Worm (Caenorhabditis elegans): ENCODE measurements around the gene R13D11.1.
A peak's percentile ranks its signal among the peaks of the same experiment; 100 is the strongest.

The R13D11.1 gene

ce11 chrV:817182-817581, at the start of gene R13D11.1:
R13D11.1 (plus strand) TSS chrV:817482.
- TF ChIP-seq alr-1 (tag; optimal IDR thresholded peaks at IDR 0.05) = no peak
- TF ChIP-seq mbf-1 (tag; optimal IDR thresholded peaks at IDR 0.05) = no peak
- TF ChIP-seq elt-1 (tag; optimal IDR thresholded peaks at IDR 0.05) = no peak
- no peak for TF ChIP-seq ZK546.5 (tag; optimal IDR thresholded peaks at IDR 0.05)
- no peak for TF ChIP-seq nhr-237 (tag; optimal IDR thresholded peaks at IDR 0.05)
- no peak for TF ChIP-seq zag-1 (tag; optimal IDR thresholded peaks at IDR 0.05)
- TF ChIP-seq ceh-16 (tag; optimal IDR thresholded peaks at IDR 0.05) = no peak
- no peak for TF ChIP-seq nhr-11 (tag; optimal IDR thresholded peaks at IDR 0.05)
- no peak for TF ChIP-seq nhr-77 (tag; optimal IDR thresholded peaks at IDR 0.05)
- no peak for TF ChIP-seq elt-3 (tag; optimal IDR thresholded peaks at IDR 0.05)
- TF ChIP-seq unc-39 (tag; optimal IDR thresholded peaks at IDR 0.05) = no peak

- TF ChIP-seq gmeb-1 (tag; optimal IDR thresholded peaks at IDR 0.05) (no peak), peb-1 (tag; optimal IDR thresholded peaks at IDR 0.05) (no peak), nhr-237 (tag; optimal IDR thresholded peaks at IDR 0.05) (no peak), nhr-21 (tag; optimal IDR thresholded peaks at IDR 0.05) (no peak), ztf-11 (tag; optimal IDR thresholded peaks at IDR 0.05) (no peak), lin-39 (tag; optimal IDR thresholded peaks at IDR 0.05) (no peak), nhr-11 (tag; optimal IDR thresholded peaks at IDR 0.05) (no peak), mab-5 (tag; optimal IDR thresholded peaks at IDR 0.05) (no peak), blmp-1 (tag; optimal IDR thresholded peaks at IDR 0.05; ENCODE audit: insufficient read depth) (no peak), alr-1 (tag; optimal IDR thresholded peaks at IDR 0.05) (no peak)
These were observed 45.1 kb upstream of the R13D11.1 start for ce11 chrV:772210-772609.

DNA sequence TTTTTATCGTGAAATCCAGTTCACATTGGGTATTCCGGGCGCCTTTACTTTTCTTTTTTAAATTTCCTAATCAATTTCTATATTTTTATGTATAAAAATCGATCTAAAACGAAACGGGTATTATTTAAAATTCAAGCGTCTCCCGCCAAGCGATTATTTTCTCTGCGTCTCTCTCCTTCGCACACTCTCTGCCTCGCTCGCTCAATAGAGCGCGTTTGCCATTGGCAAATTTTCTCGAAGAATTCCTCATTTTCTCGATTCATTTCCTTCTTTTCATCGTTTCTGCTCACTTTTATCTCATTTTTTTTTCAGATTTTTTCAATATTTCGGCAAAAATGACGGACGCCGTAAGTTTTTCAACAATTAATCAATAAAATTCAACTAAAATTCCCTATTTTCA, 44.0 kb upstream of the R13D11.1 start, which contains the start of gene sti-1:
Gene sti-1 (plus strand): TSS at position 263 of the 400 bp plus-strand sequence.
- TF ChIP-seq ztf-1 (GFP tag; conservative IDR thresholded peaks at IDR 0.05) (no peak), aly-2 (tag; optimal IDR thresholded peaks at IDR 0.05) (no peak), mdl-1 (tag; optimal IDR thresholded peaks at IDR 0.05) (no peak), nhr-129 (tag; optimal IDR thresholded peaks at IDR 0.05) (peak; percentile 69), elt-3 (tag; optimal IDR thresholded peaks at IDR 0.05) (no peak), ztf-4 (tag; optimal IDR thresholded peaks at IDR 0.05) (peak; percentile 72), R02D3.7 (tag; optimal IDR thresholded peaks at IDR 0.05) (peak; percentile 1), nhr-21 (tag; optimal IDR thresholded peaks at IDR 0.05) (peak; percentile 81), nhr-10 (tag; optimal IDR thresholded peaks at IDR 0.05) (no peak), F13H6.1 (tag; optimal IDR thresholded peaks at IDR 0.05) (peak; percentile 80), unc-55 (GFP tag; optimal IDR thresholded peaks at IDR 0.05) (peak; percentile 89), nhr-23 (tag; optimal IDR thresholded peaks at IDR 0.05) (no peak), unc-62 (GFP tag; optimal IDR thresholded peaks at IDR 0.05) (peak; percentile 9), lsy-2 (tag; optimal IDR thresholded peaks at IDR 0.05) (peak; percentile 64 to 90), nhr-12 (tag; optimal IDR thresholded peaks at IDR 0.05) (no peak), lin-13 (GFP tag; optimal IDR thresholded peaks at IDR 0.05) (peak; percentile 88), sma-3 (GFP tag; optimal IDR thresholded peaks at IDR 0.05) (peak; percentile 90), alr-1 (tag; optimal IDR thresholded peaks at IDR 0.05) (no peak), dmd-4 (tag; optimal IDR thresholded peaks at IDR 0.05) (no peak), crh-2 (tag; optimal IDR thresholded peaks at IDR 0.05) (peak; percentile 90), Y55F3AM.14 (GFP tag; optimal IDR thresholded peaks at IDR 0.05) (no peak), ceh-82 (tag; optimal IDR thresholded peaks at IDR 0.05) (peak; percentile 22), C34F6.9 (tag; optimal IDR thresholded peaks at IDR 0.05) (peak; percentile 93), sma-9 (GFP tag; optimal IDR thresholded peaks at IDR 0.05) (peak; percentile 89), sma-9 (tag; optimal IDR thresholded peaks at IDR 0.05) (no peak), ceh-16 (tag; optimal IDR thresholded peaks at IDR 0.05) (no peak), skn-1 (tag; optimal IDR thresholded peaks at IDR 0.05) (no peak), ztf-11 (tag; optimal IDR thresholded peaks at IDR 0.05) (no peak), egl-27 (tag; optimal IDR thresholded peaks at IDR 0.05) (peak; percentile 72), unc-39 (tag; optimal IDR thresholded peaks at IDR 0.05) (no peak), peb-1 (tag; optimal IDR thresholded peaks at IDR 0.05) (no peak), nhr-6 (tag; optimal IDR thresholded peaks at IDR 0.05) (peak; percentile 66), fos-1 (tag; optimal IDR thresholded peaks at IDR 0.05) (peak; percentile 66), lin-11 (tag; optimal IDR thresholded peaks at IDR 0.05) (peak; percentile 79), nhr-25 (tag; optimal IDR thresholded peaks at IDR 0.05) (peak; percentile 69), lin-39 (tag; optimal IDR thresholded peaks at IDR 0.05) (no peak), nhr-77 (tag; optimal IDR thresholded peaks at IDR 0.05) (no peak), ama-1 (optimal IDR thresholded peaks at IDR 0.05) (peak; percentile 55), ZK546.5 (tag; optimal IDR thresholded peaks at IDR 0.05) (no peak), snpc-4 (tag; optimal IDR thresholded peaks at IDR 0.05) (peak; percentile 35), mab-5 (tag; optimal IDR thresholded peaks at IDR 0.05) (peak; percentile 70), nhr-11 (tag; optimal IDR thresholded peaks at IDR 0.05) (no peak), blmp-1 (tag; optimal IDR thresholded peaks at IDR 0.05; ENCODE audit: insufficient read depth) (peak; percentile 26), nhr-237 (tag; optimal IDR thresholded peaks at IDR 0.05) (peak; percentile 9), sem-4 (tag; optimal IDR thresholded peaks at IDR 0.05) (peak; percentile 76), zag-1 (tag; optimal IDR thresholded peaks at IDR 0.05) (no peak), gmeb-1 (tag; optimal IDR thresholded peaks at IDR 0.05) (peak; percentile 98), mbf-1 (tag; optimal IDR thresholded peaks at IDR 0.05) (no peak)

Data from whole organism, L2 larva.